Fruit fly (Drosophila melanogaster): ENCODE results near the gene CG8773.

- TF ChIP-seq fd96Cb (tag; optimal IDR thresholded peaks at IDR 0.05) (no peak), CG2889 (GFP tag; IDR thresholded peaks at IDR 0.05) (no peak)
Observed at dm6 chr3R:13302348-13302747, 7.8 kb downstream of the CG8773 start, which contains the start of gene CG32473.

All from whole organism, embryonic.